Worm (Caenorhabditis elegans) whole organism, dauer: ENCODE results near the gene T23D5.3.

Experiments used
- unc-62 ChIP-seq: sonication (generic microtip); optimal IDR thresholded peaks from 2 replicates; lab custom pipeline; 2017; ENCODE audit warnings: missing biosample characterization, missing genetic modification reagents, missing genetic modification characterization

Gene T23D5.3

DNA sequence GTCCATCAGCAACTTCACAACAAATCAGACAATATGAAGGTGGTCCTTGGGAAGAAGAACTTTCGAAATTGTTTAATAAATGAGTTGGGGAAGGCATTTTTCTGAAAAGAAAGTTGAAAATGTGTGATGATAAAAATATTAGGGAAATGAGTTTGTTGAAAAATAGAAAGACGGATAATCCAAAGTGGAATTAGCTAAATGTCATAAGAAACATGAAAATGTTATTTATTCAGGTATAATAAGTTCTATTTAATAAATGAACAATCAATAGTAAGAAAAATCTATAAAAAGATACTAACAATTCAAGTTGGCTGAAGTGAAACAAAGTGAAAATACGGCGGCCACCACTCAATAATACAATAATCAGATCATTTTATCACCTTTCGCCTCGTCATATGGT is 31.2 kb downstream of the T23D5.3 start, which contains the start of gene nhr-53:
nhr-53 (minus strand) TSS at position 101 of the 400 bp plus-strand sequence.
- no peak for TF ChIP-seq unc-62 (GFP tag; lab: Kevin White, UChicago)

- TF ChIP-seq unc-62 (GFP tag; lab: Kevin White, UChicago) = no peak
Observed at ce11 chrV:15699799-15700198, 33.7 kb downstream of the T23D5.3 start, which contains the start of gene nhr-199. Gene nhr-199 (minus strand): TSS chrV:15699899.

DNA sequence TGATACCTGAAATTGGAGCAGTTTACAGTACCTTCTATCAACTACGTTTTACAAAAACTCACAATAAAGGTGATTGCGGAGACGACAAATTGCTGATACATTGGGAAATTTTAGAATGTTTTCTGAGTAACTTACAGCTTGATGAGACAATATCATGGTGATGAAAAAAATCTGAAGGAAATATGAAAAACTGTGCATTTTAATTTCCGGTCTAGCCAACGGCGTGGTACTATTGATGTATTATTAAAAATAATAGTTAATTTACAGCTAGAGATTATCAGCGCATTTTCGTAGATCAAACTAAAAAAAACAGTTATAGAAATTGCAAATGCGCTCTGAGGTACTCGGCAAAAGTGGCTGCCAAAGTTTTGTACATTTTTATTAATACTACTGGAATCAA is 35.4 kb downstream of the T23D5.3 start, which contains the start of gene srx-29:
srx-29 (minus strand) TSS at position 101 of the 400 bp plus-strand sequence.
- no peak for TF ChIP-seq unc-62 (GFP tag; lab: Kevin White, UChicago)

- TF ChIP-seq unc-62 (GFP tag; lab: Kevin White, UChicago) = no peak
Observed at ce11 chrV:15693682-15694081, 39.8 kb downstream of the T23D5.3 start, which contains the start of gene nhr-198. Gene nhr-198 (plus strand): TSS chrV:15693994.

ce11 chrV:15689952-15690351 is 43.5 kb downstream of the T23D5.3 start, which contains the start of gene nhr-268:
Gene nhr-268 (plus strand): TSS chrV:15690252.
- TF ChIP-seq unc-62 (GFP tag; lab: Kevin White, UChicago) = no peak

- TF ChIP-seq unc-62 (GFP tag; lab: Kevin White, UChicago) = no peak
Observed at ce11 chrV:15687660-15688059, 45.8 kb downstream of the T23D5.3 start, which contains the start of gene nhr-197. Gene nhr-197 (plus strand): TSS chrV:15687960.

- TF ChIP-seq unc-62 (GFP tag; lab: Kevin White, UChicago) = no peak
Observed at ce11 chrV:15685599-15685998, 47.9 kb downstream of the T23D5.3 start, which contains the start of gene nhr-196. Gene nhr-196 (plus strand): TSS chrV:15685716.
